Worm (Caenorhabditis elegans) whole organism, L2 larva: ENCODE measurements around the gene C44H4.8.

Experiments used
- ceh-82 ChIP-seq: fragments of 150-350 bp; optimal IDR thresholded peaks from 2 replicates; lab custom pipeline; 2014; ENCODE audit warnings: missing biosample characterization, missing genetic modification characterization
- nhr-237 ChIP-seq: fragments of 150-350 bp; optimal IDR thresholded peaks from 2 replicates; lab custom pipeline; 2014; ENCODE audit warnings: missing biosample characterization, missing genetic modification characterization
- snpc-4 ChIP-seq: fragments of 150-350 bp; optimal IDR thresholded peaks from 2 replicates; lab custom pipeline; 2014; ENCODE audit warnings: missing biosample characterization, missing genetic modification characterization
- ztf-11 ChIP-seq: sonication (generic microtip); optimal IDR thresholded peaks from 2 replicates; lab custom pipeline; 2017; ENCODE audit warnings: missing biosample characterization, missing genetic modification characterization

- TF ChIP-seq snpc-4 (tag; lab: Kevin White, UChicago) (no peak), nhr-237 (tag; lab: Kevin White, UChicago) (no peak), ceh-82 (no peak), ztf-11 (tag; lab: Kevin White, UChicago) (no peak)
Measured at ce11 chrX:14607770-14608169, 12.8 kb downstream of the C44H4.8 start.
